Worm (Caenorhabditis elegans) whole organism, L2 larva: ENCODE results near the gene nhr-252.

Experiments
- C34F6.9 ChIP-seq: fragments of 150-350 bp; optimal IDR thresholded peaks from 2 replicates; lab custom pipeline; 2014; ENCODE audit warnings: missing biosample characterization, missing genetic modification characterization
- F13H6.1 ChIP-seq: sonication (generic microtip); optimal IDR thresholded peaks from 2 replicates; lab custom pipeline; 2016; ENCODE audit warnings: missing genetic modification characterization, missing compliant biosample characterization
- R02D3.7 ChIP-seq: fragments of 150-350 bp; optimal IDR thresholded peaks from 2 replicates; lab custom pipeline; 2014; ENCODE audit warnings: missing biosample characterization, missing genetic modification characterization
- Y55F3AM.14 ChIP-seq: fragments of 200-800 bp; sonication (Bioruptor generic); optimal IDR thresholded peaks from 2 replicates; lab custom pipeline; 2018; ENCODE audit warnings: mild to moderate bottlenecking, missing genetic modification characterization, missing compliant biosample characterization
- ZK546.5 ChIP-seq: sonication (generic microtip); optimal IDR thresholded peaks from 2 replicates; lab custom pipeline; 2017; ENCODE audit warnings: missing biosample characterization, missing genetic modification characterization
- alr-1 ChIP-seq: fragments of 150-350 bp; optimal IDR thresholded peaks from 2 replicates; lab custom pipeline; 2014; ENCODE audit warnings: missing biosample characterization, missing genetic modification characterization
- aly-2 ChIP-seq: fragments of 150-350 bp; optimal IDR thresholded peaks from 2 replicates; lab custom pipeline; 2014; ENCODE audit warnings: missing biosample characterization, missing genetic modification characterization
- ama-1 ChIP-seq: fragments of 150-350 bp; optimal IDR thresholded peaks from 2 replicates; lab custom pipeline; 2018; ENCODE audit warnings: inconsistent platforms
- blmp-1 ChIP-seq: sonication (generic microtip); optimal IDR thresholded peaks from 2 replicates; lab custom pipeline; 2017; ENCODE audit warnings: missing genetic modification characterization, mild to moderate bottlenecking, missing compliant biosample characterization, antibody characterized with exemption, moderate library complexity; ENCODE audit not compliant: insufficient read depth
- ceh-16 ChIP-seq: fragments of 150-350 bp; optimal IDR thresholded peaks from 2 replicates; lab custom pipeline; 2014; ENCODE audit warnings: missing biosample characterization, missing genetic modification characterization
- crh-2 ChIP-seq: sonication (generic microtip); optimal IDR thresholded peaks from 2 replicates; lab custom pipeline; 2017; ENCODE audit warnings: missing biosample characterization, missing genetic modification characterization
- dmd-4 ChIP-seq: sonication (generic microtip); optimal IDR thresholded peaks from 2 replicates; lab custom pipeline; 2017; ENCODE audit warnings: missing biosample characterization, missing genetic modification characterization
- egl-27 ChIP-seq: sonication (generic microtip); optimal IDR thresholded peaks from 3 replicates; lab custom pipeline; 2017; ENCODE audit warnings: missing biosample characterization, missing genetic modification reagents, missing genetic modification characterization
- elt-1 ChIP-seq: fragments of 150-350 bp; optimal IDR thresholded peaks from 2 replicates; lab custom pipeline; 2014; ENCODE audit warnings: missing biosample characterization, missing genetic modification characterization
- elt-3 ChIP-seq: sonication (generic microtip); optimal IDR thresholded peaks from 2 replicates; lab custom pipeline; 2017; ENCODE audit warnings: missing biosample characterization, missing genetic modification characterization
- fos-1 ChIP-seq: fragments of 150-350 bp; optimal IDR thresholded peaks from 2 replicates; lab custom pipeline; 2014; ENCODE audit warnings: missing biosample characterization, missing genetic modification characterization
- lin-11 ChIP-seq: fragments of 150-350 bp; sonication (generic microtip); optimal IDR thresholded peaks from 2 replicates; lab custom pipeline; 2014; ENCODE audit warnings: missing biosample characterization, missing genetic modification characterization, inconsistent platforms, mixed read lengths
- lin-39 ChIP-seq: fragments of 150-350 bp; optimal IDR thresholded peaks from 2 replicates; lab custom pipeline; 2014; ENCODE audit warnings: missing biosample characterization, missing genetic modification reagents, missing genetic modification characterization
- mab-5 ChIP-seq: fragments of 150-350 bp; optimal IDR thresholded peaks from 2 replicates; lab custom pipeline; 2014; ENCODE audit warnings: missing biosample characterization, missing genetic modification characterization
- mbf-1 ChIP-seq: sonication (generic microtip); optimal IDR thresholded peaks from 2 replicates; lab custom pipeline; 2017; ENCODE audit warnings: missing biosample characterization, missing genetic modification characterization
- nhr-10 ChIP-seq: sonication (generic microtip); optimal IDR thresholded peaks from 2 replicates; lab custom pipeline; 2017; ENCODE audit warnings: missing biosample characterization, missing genetic modification characterization
- nhr-12 ChIP-seq: fragments of 150-350 bp; optimal IDR thresholded peaks from 2 replicates; lab custom pipeline; 2014; ENCODE audit warnings: missing biosample characterization, missing genetic modification characterization
- nhr-129 ChIP-seq: fragments of 150-350 bp; optimal IDR thresholded peaks from 2 replicates; lab custom pipeline; 2014; ENCODE audit warnings: missing biosample characterization, missing genetic modification characterization
- nhr-23 ChIP-seq: fragments of 150-350 bp; optimal IDR thresholded peaks from 2 replicates; lab custom pipeline; 2014; ENCODE audit warnings: missing biosample characterization, missing genetic modification reagents, missing genetic modification characterization
- nhr-237 ChIP-seq: fragments of 150-350 bp; optimal IDR thresholded peaks from 2 replicates; lab custom pipeline; 2014; ENCODE audit warnings: missing biosample characterization, missing genetic modification characterization
- nhr-25 ChIP-seq: fragments of 150-350 bp; sonication (generic microtip); optimal IDR thresholded peaks from 3 replicates; lab custom pipeline; 2014; ENCODE audit warnings: missing biosample characterization, missing genetic modification characterization
- nhr-6 ChIP-seq: fragments of 150-350 bp; optimal IDR thresholded peaks from 2 replicates; lab custom pipeline; 2014; ENCODE audit warnings: missing biosample characterization, missing genetic modification characterization
- nhr-77 ChIP-seq: fragments of 150-350 bp; optimal IDR thresholded peaks from 2 replicates; lab custom pipeline; 2014; ENCODE audit warnings: missing biosample characterization, missing genetic modification characterization
- peb-1 ChIP-seq: fragments of 150-350 bp; optimal IDR thresholded peaks from 2 replicates; lab custom pipeline; 2014; ENCODE audit warnings: missing biosample characterization, missing genetic modification characterization
- sem-4 ChIP-seq: fragments of 150-350 bp; optimal IDR thresholded peaks from 2 replicates; lab custom pipeline; 2014; ENCODE audit warnings: missing biosample characterization, missing genetic modification reagents, missing genetic modification characterization
- skn-1 ChIP-seq: sonication (generic microtip); optimal IDR thresholded peaks from 2 replicates; lab custom pipeline; 2017; ENCODE audit warnings: missing biosample characterization, missing genetic modification characterization
- sma-3 ChIP-seq: sonication (generic microtip); optimal IDR thresholded peaks from 2 replicates; lab custom pipeline; 2016; ENCODE audit warnings: missing genetic modification reagents, missing genetic modification characterization, missing compliant biosample characterization
- sma-9 ChIP-seq, 2 experiments: fragments of 150-350 bp in 1 of 2; sonication (generic microtip) in 1 of 2; optimal IDR thresholded peaks; 2 replicates each; lab custom pipeline; 2014 to 2016; ENCODE audit warnings: missing genetic modification characterization in 2 of 2, mild to moderate bottlenecking in 1 of 2, missing biosample characterization in 1 of 2, missing compliant biosample characterization in 1 of 2, missing genetic modification reagents in 1 of 2, moderate library complexity in 1 of 2
- unc-55 ChIP-seq: fragments of 150-350 bp; sonication (generic microtip); optimal IDR thresholded peaks from 3 replicates; lab custom pipeline; 2014; ENCODE audit warnings: missing biosample characterization, missing genetic modification reagents, missing genetic modification characterization
- unc-62 ChIP-seq: fragments of 150-350 bp; optimal IDR thresholded peaks from 2 replicates; lab custom pipeline; 2014; ENCODE audit warnings: missing biosample characterization, missing genetic modification reagents, missing genetic modification characterization
- zag-1 ChIP-seq: fragments of 150-350 bp; optimal IDR thresholded peaks from 2 replicates; lab custom pipeline; 2014; ENCODE audit warnings: missing biosample characterization, missing genetic modification characterization
- ztf-11 ChIP-seq: sonication (generic microtip); optimal IDR thresholded peaks from 2 replicates; lab custom pipeline; 2017; ENCODE audit warnings: missing biosample characterization, missing genetic modification characterization
- ztf-4 ChIP-seq: fragments of 150-350 bp; optimal IDR thresholded peaks from 2 replicates; lab custom pipeline; 2014; ENCODE audit warnings: missing biosample characterization, missing genetic modification characterization

nhr-252 gene

DNA sequence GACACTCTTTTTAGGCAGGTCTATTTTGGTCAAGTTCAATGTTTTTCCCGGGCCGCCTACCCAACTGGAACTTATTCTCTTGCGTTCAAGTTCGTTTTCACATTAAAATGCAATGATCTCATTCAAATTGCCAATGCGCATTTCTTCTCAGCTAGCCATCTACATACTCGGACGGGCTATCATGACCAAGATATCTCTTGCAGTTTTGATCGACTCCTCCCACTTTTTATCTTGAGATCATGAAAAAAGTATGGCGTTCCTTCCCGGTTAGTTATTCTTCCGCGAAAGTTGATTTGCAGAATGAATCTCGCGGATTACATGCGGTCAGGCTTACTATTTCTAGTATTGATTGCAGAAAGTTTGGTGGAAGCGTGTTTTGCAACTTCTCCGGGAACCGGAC lies 29.5 kb downstream of the nhr-252 start, which contains the start of gene B0554.2:
Gene B0554.2, plus strand, starts transcription at position 301 of the 400 bp plus-strand sequence.
- TF ChIP-seq nhr-23 (tag; lab: Kevin White, UChicago) (no peak), ZK546.5 (no peak), nhr-12 (no peak), C34F6.9 (tag; lab: Kevin White, UChicago) (no peak), fos-1 (tag; lab: Kevin White, UChicago) (no peak), peb-1 (tag; lab: Kevin White, UChicago) (no peak), nhr-237 (tag; lab: Kevin White, UChicago) (no peak), alr-1 (tag; lab: Kevin White, UChicago) (no peak), egl-27 (tag; lab: Kevin White, UChicago) (no peak), nhr-129 (tag; lab: Kevin White, UChicago) (no peak), mab-5 (tag; lab: Kevin White, UChicago) (no peak), crh-2 (tag; lab: Kevin White, UChicago) (no peak), F13H6.1 (tag; lab: Kevin White, UChicago) (no peak), skn-1 (tag; lab: Kevin White, UChicago) (no peak), Y55F3AM.14 (no peak), unc-55 (no peak), lin-11 (tag; lab: Kevin White, UChicago) (no peak), mbf-1 (tag; lab: Kevin White, UChicago) (no peak), sem-4 (no peak), blmp-1 (tag; lab: Kevin White, UChicago) (no peak)
- TF ChIP-seq, all 48 proteins: peak for 0

DNA sequence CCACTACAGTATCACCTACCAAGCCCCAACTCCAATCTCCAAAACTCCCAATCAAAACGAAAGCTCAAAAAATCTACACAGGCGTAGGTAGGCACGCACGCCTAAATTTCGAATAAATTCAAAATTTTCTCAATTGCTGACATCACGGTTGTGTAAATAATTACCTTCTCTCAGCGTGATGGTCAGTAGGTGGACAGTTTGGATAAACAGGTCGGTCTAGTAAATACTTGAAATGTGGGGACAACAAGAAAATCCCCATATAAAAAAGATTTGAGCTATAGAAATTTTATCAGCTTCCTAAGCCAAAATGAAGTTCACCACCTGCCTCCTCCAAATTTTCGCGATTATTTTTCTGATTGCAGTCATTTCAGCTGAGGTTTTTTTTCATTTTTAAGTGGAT lies 33.7 kb downstream of the nhr-252 start, which contains the start of gene B0554.1:
Gene B0554.1, plus strand, starts transcription at position 301 of the 400 bp plus-strand sequence.
- no peak for TF ChIP-seq mbf-1 (tag; lab: Kevin White, UChicago)
- no peak for TF ChIP-seq blmp-1 (tag; lab: Kevin White, UChicago)

DNA sequence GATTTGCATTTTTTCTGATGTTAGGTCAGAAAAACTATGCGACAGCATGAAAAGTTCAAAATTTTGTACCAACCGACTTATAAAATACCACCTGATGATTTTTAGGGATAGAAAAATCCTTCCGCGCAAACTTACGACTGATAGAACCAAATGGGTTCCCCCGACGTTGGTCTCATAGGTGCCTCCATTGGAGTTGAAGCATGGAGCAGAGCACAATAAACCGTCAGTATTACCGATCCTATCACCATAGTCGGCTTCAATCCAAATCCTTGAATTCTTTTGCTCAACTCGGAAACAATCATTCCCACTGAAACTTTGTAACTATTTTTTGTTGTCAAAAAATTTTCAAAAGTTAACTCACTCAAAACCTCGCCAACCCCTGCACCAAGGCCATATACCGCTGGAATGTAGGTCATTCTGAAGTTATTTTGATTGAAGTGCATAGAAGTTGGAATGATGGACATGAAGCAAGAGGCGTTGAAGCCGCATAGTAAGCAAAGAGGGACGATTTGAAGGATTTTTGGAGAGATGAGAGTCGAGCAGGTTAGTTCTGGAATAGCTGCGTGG lies 34.8 kb downstream of the nhr-252 start:
- no peak for TF ChIP-seq ama-1 (lab: Kevin White, UChicago)
- TF ChIP-seq sma-9 (GFP tag; optimal IDR thresholded peaks at IDR 0.05; lab: Kevin White, UChicago) = no peak
- TF ChIP-seq sma-9 (tag; optimal IDR thresholded peaks at IDR 0.05; lab: Kevin White, UChicago) = no peak
- no peak for TF ChIP-seq skn-1 (tag; lab: Kevin White, UChicago)
- TF ChIP-seq crh-2 (tag; lab: Kevin White, UChicago) = no peak
- no peak for TF ChIP-seq dmd-4 (tag; lab: Kevin White, UChicago)
- no peak for TF ChIP-seq fos-1 (tag; lab: Kevin White, UChicago)
- no peak for TF ChIP-seq ztf-4 (tag; lab: Kevin White, UChicago)
- no peak for TF ChIP-seq unc-62 (GFP tag; lab: Kevin White, UChicago)
- TF ChIP-seq ceh-16 (tag; lab: Kevin White, UChicago) = no peak
- no peak for TF ChIP-seq elt-3 (tag; lab: Kevin White, UChicago)
- TF ChIP-seq F13H6.1 (tag; lab: Kevin White, UChicago) = no peak
- no peak for TF ChIP-seq unc-55
- TF ChIP-seq mab-5 (tag; lab: Kevin White, UChicago) = no peak
- no peak for TF ChIP-seq elt-1 (tag; lab: Kevin White, UChicago)
- no peak for TF ChIP-seq lin-11 (tag; lab: Kevin White, UChicago)
- no peak for TF ChIP-seq lin-39
- no peak for TF ChIP-seq sma-3 (GFP tag; lab: Kevin White, UChicago)
- TF ChIP-seq aly-2 (tag; lab: Kevin White, UChicago) = no peak
- no peak for TF ChIP-seq R02D3.7 (tag; lab: Kevin White, UChicago)
- TF ChIP-seq nhr-77 = no peak

DNA sequence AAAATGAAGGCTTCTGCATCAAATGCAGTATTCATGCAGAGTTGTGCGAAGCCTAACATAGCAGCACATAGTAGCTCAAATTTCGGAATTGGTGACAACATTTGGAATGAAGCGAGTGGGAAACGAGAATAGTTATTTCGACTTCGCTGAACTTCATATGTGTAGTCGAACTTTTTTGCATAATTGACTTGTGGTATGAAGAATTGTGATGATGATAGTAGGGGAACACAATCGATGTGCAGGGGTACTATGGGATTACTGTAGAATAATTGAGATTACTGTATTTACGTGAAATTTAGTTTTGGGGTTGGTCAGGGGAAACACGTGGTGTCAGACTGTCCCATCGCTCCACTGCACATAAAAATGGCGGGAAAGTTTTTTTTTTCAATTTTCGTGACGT lies 36.5 kb downstream of the nhr-252 start, which contains the start of gene B0554.7:
Gene B0554.7, minus strand, starts transcription at position 101 of the 400 bp plus-strand sequence.
- TF ChIP-seq egl-27 (tag; lab: Kevin White, UChicago) (no peak), sma-3 (GFP tag; lab: Kevin White, UChicago) (no peak), sem-4 (no peak), mab-5 (tag; lab: Kevin White, UChicago) (no peak), lin-39 (no peak), elt-3 (tag; lab: Kevin White, UChicago) (no peak), blmp-1 (tag; lab: Kevin White, UChicago) (no peak), nhr-12 (no peak), nhr-25 (no peak), mbf-1 (tag; lab: Kevin White, UChicago) (no peak), nhr-10 (tag; lab: Kevin White, UChicago) (no peak), nhr-6 (tag; lab: Kevin White, UChicago) (no peak), zag-1 (no peak), ztf-11 (tag; lab: Kevin White, UChicago) (no peak), aly-2 (tag; lab: Kevin White, UChicago) (no peak), alr-1 (tag; lab: Kevin White, UChicago) (no peak), skn-1 (tag; lab: Kevin White, UChicago) (no peak), ZK546.5 (no peak), peb-1 (tag; lab: Kevin White, UChicago) (no peak)
